Fruit fly (Drosophila melanogaster) whole organism: Measurements from ENCODE around the gene CG14327.

ENCODE experiments used
- CG8478 ChIP-seq: fragments of >200 bp; optimal IDR thresholded peaks from 2 replicates; lab custom pipeline; 2018; ENCODE audit warnings: inconsistent platforms
- EcR ChIP-seq, 2 experiments: fragments of >200 bp; optimal IDR thresholded peaks; 2 replicates each; lab custom pipeline; 2017; ENCODE audit warnings: missing biosample characterization in 2 of 2, missing genetic modification characterization in 2 of 2, missing genetic modification reagents in 2 of 2
- usp ChIP-seq: fragments of >200 bp; optimal IDR thresholded peaks from 2 replicates; lab custom pipeline; 2017; ENCODE audit warnings: missing biosample characterization, missing genetic modification characterization, mixed read lengths

dm6 chr3R:17619726-17620282 is 6.3 kb downstream of the CG14327 start:
- TF ChIP-seq CG8478 (lab: Kevin White, UChicago) = no peak
- TF ChIP-seq EcR (GFP tag; optimal IDR thresholded peaks at IDR 0.05; lab: Kevin White, UChicago) = no peak
- TF ChIP-seq usp = no peak
